Fruit fly (Drosophila melanogaster): Measurements from ENCODE around the gene sws.

Gene sws

dm6 chrX:7938482-7938804 lies 29.6 kb downstream of the sws start:
- TF ChIP-seq CG5204 (GFP tag; optimal IDR thresholded peaks at IDR 0.05): peak; percentile 14
- no peak for TF ChIP-seq toe (GFP tag; optimal IDR thresholded peaks at IDR 0.05)
- TF ChIP-seq pad (GFP tag; optimal IDR thresholded peaks at IDR 0.05): peak; percentile 38
- TF ChIP-seq ovo (GFP tag; optimal IDR thresholded peaks at IDR 0.05): peak; percentile 100
- no peak for TF ChIP-seq cnc (optimal IDR thresholded peaks at IDR 0.05)
- TF ChIP-seq cic (GFP tag; optimal IDR thresholded peaks at IDR 0.05): no peak
- peak; percentile 33 for TF ChIP-seq Crg-1 (GFP tag; optimal IDR thresholded peaks at IDR 0.05)

- peak; percentile 71 for TF ChIP-seq Clk (GFP tag; optimal IDR thresholded peaks at IDR 0.05)
- TF ChIP-seq CG33017 (tag; optimal IDR thresholded peaks at IDR 0.05): no peak
- TF ChIP-seq tj (GFP tag; optimal IDR thresholded peaks at IDR 0.05): peak; percentile 85
- TF ChIP-seq Crg-1 (GFP tag; optimal IDR thresholded peaks at IDR 0.05): peak; percentile 79
- peak; percentile 50 for TF ChIP-seq CG14711 (tag; optimal IDR thresholded peaks at IDR 0.05)
- TF ChIP-seq CG5204 (GFP tag; optimal IDR thresholded peaks at IDR 0.05): peak; percentile 83
- TF ChIP-seq CG7045 (GFP tag; optimal IDR thresholded peaks at IDR 0.05): peak; percentile 86
- TF ChIP-seq CG12768 (GFP tag; optimal IDR thresholded peaks at IDR 0.05): peak; percentile 73
- peak; percentile 89 for TF ChIP-seq pad (GFP tag; optimal IDR thresholded peaks at IDR 0.05)
- no peak for TF ChIP-seq cnc (optimal IDR thresholded peaks at IDR 0.05)
- TF ChIP-seq CG7101 (tag; optimal IDR thresholded peaks at IDR 0.05): peak; percentile 75
- peak; percentile 60 for TF ChIP-seq toe (GFP tag; optimal IDR thresholded peaks at IDR 0.05)
- TF ChIP-seq Hr96 (GFP tag; optimal IDR thresholded peaks at IDR 0.05): peak; percentile 94
- no peak for TF ChIP-seq ovo (GFP tag; optimal IDR thresholded peaks at IDR 0.05)
- no peak for TF ChIP-seq cic (GFP tag; optimal IDR thresholded peaks at IDR 0.05)
- peak; percentile 69 for TF ChIP-seq Mnt (GFP tag; optimal IDR thresholded peaks at IDR 0.05)
- TF ChIP-seq CG1620 (GFP tag; optimal IDR thresholded peaks at IDR 0.05): peak; percentile 79
- no peak for TF ChIP-seq kay (GFP tag; ENCODE audit: borderline replicate concordance)
- peak; percentile 92 for TF ChIP-seq CG11617 (GFP tag; optimal IDR thresholded peaks at IDR 0.05)
- TF ChIP-seq bab1 (GFP tag; optimal IDR thresholded peaks at IDR 0.05): peak; percentile 64
Measured at dm6 chrX:7937588-7938481, 30.2 kb downstream of the sws start.

dm6 chrX:7935798-7936572 lies 32.1 kb downstream of the sws start, which contains the start of gene Ubr3:
TSS of gene Ubr3 (plus strand) at chrX:7935896.
- TF ChIP-seq ovo (GFP tag; optimal IDR thresholded peaks at IDR 0.05) (no peak), CG12768 (GFP tag; optimal IDR thresholded peaks at IDR 0.05) (no peak), Clk (GFP tag; optimal IDR thresholded peaks at IDR 0.05) (no peak), Mnt (GFP tag; optimal IDR thresholded peaks at IDR 0.05) (peak; percentile 76), CG7045 (GFP tag; optimal IDR thresholded peaks at IDR 0.05) (no peak), Crg-1 (GFP tag; optimal IDR thresholded peaks at IDR 0.05) (peak; percentile 25), CG11617 (GFP tag; optimal IDR thresholded peaks at IDR 0.05) (peak; percentile 66), pad (GFP tag; optimal IDR thresholded peaks at IDR 0.05) (peak; percentile 49), tj (GFP tag; optimal IDR thresholded peaks at IDR 0.05) (peak; percentile 27), CG33017 (tag; optimal IDR thresholded peaks at IDR 0.05) (no peak), CG5204 (GFP tag; optimal IDR thresholded peaks at IDR 0.05) (no peak), CG7101 (tag; optimal IDR thresholded peaks at IDR 0.05) (peak; percentile 7), kay (GFP tag; ENCODE audit: borderline replicate concordance) (no peak), cnc (optimal IDR thresholded peaks at IDR 0.05) (no peak), CG1620 (GFP tag; optimal IDR thresholded peaks at IDR 0.05) (peak; percentile 48), toe (GFP tag; optimal IDR thresholded peaks at IDR 0.05) (no peak), bab1 (GFP tag; optimal IDR thresholded peaks at IDR 0.05) (peak; percentile 8), CG14711 (tag; optimal IDR thresholded peaks at IDR 0.05) (no peak), Hr96 (GFP tag; optimal IDR thresholded peaks at IDR 0.05) (no peak), cic (GFP tag; optimal IDR thresholded peaks at IDR 0.05) (peak; percentile 47)

- TF ChIP-seq Crg-1 (GFP tag; optimal IDR thresholded peaks at IDR 0.05) (peak; percentile 83), toe (GFP tag; optimal IDR thresholded peaks at IDR 0.05) (peak; percentile 24), pad (GFP tag; optimal IDR thresholded peaks at IDR 0.05) (peak; percentile 73), cnc (optimal IDR thresholded peaks at IDR 0.05) (no peak), CG1620 (GFP tag; optimal IDR thresholded peaks at IDR 0.05) (peak; percentile 89), Clk (GFP tag; optimal IDR thresholded peaks at IDR 0.05) (no peak), CG33017 (tag; optimal IDR thresholded peaks at IDR 0.05) (peak; percentile 37), bab1 (GFP tag; optimal IDR thresholded peaks at IDR 0.05) (peak; percentile 94), cic (GFP tag; optimal IDR thresholded peaks at IDR 0.05) (peak; percentile 7), CG12768 (GFP tag; optimal IDR thresholded peaks at IDR 0.05) (peak; percentile 57), Mnt (GFP tag; optimal IDR thresholded peaks at IDR 0.05) (peak; percentile 94), kay (GFP tag; ENCODE audit: borderline replicate concordance) (no peak), Hr96 (GFP tag; optimal IDR thresholded peaks at IDR 0.05) (peak; percentile 88), CG7101 (tag; optimal IDR thresholded peaks at IDR 0.05) (peak; percentile 88), CG7045 (GFP tag; optimal IDR thresholded peaks at IDR 0.05) (peak; percentile 44), CG5204 (GFP tag; optimal IDR thresholded peaks at IDR 0.05) (no peak), CG11617 (GFP tag; optimal IDR thresholded peaks at IDR 0.05) (peak; percentile 94), ovo (GFP tag; optimal IDR thresholded peaks at IDR 0.05) (peak; percentile 89), CG14711 (tag; optimal IDR thresholded peaks at IDR 0.05) (peak; percentile 75), tj (GFP tag; optimal IDR thresholded peaks at IDR 0.05) (peak; percentile 78)
Measured at dm6 chrX:7934679-7935078, 33.4 kb downstream of the sws start, which contains the start of gene RpS14b. TSS of gene RpS14b (plus strand) at chrX:7934898.
